Worm (Caenorhabditis elegans): ENCODE measurements around the gene Y47D7A.11.
"Not testable (repeated sequence)": the region's sequence is repeated elsewhere in the genome, so short reads cannot be mapped to it uniquely, and the experiment has no call there.

Y47D7A.11 gene

ce11 chrV:4428202-4428601 is at the start of gene Y47D7A.11:
Gene Y47D7A.11 (minus strand): TSS chrV:4428302.
- no peak for TF ChIP-seq mcd-1 (GFP tag; IDR thresholded peaks at IDR 0.05)

DNA sequence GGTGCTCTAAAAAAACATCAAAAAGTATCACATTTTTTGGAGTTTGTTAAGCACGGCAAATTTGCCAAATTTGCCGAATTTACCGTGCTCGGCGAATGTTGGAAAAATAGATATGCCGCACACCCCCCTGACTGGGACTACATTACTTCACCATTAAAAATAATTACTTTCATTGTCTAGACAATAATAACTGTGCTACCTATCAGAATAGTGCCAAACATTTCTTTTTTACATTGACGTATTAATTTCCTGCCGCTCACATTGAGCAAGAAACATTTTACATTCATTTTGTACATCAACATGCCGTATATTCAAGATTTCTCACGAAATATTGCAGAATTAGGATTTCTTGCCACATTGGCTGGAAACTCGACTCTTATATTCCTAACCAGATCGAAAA is 46.4 kb upstream of the Y47D7A.11 start, which contains the start of gene str-35:
Gene str-35, plus strand, starts transcription at position 301 of the 400 bp plus-strand sequence.
- not testable (repeated sequence) for TF ChIP-seq akir-1 (GFP tag; optimal IDR thresholded peaks at IDR 0.05); egrh-3 (GFP tag; IDR thresholded peaks at IDR 0.05); xnd-1 (tag; optimal IDR thresholded peaks at IDR 0.05)

- TF ChIP-seq C17E4.6 (GFP tag; IDR thresholded peaks at IDR 0.05): no peak
- TF ChIP-seq snpc-3.4 (tag; optimal IDR thresholded peaks at IDR 0.05): no peak
- TF ChIP-seq atf-7 (tag; optimal IDR thresholded peaks at IDR 0.05): no peak
- no peak for TF ChIP-seq F55B11.4 (tag; optimal IDR thresholded peaks at IDR 0.05; ENCODE audit: borderline replicate concordance, insufficient read depth)
- TF ChIP-seq Y53F4B.3 (GFP tag; IDR thresholded peaks at IDR 0.05): no peak
- no peak for TF ChIP-seq lin-40 (tag; optimal IDR thresholded peaks at IDR 0.05)
- TF ChIP-seq lsl-1 (GFP tag; optimal IDR thresholded peaks at IDR 0.05): no peak
- no peak for TF ChIP-seq rcor-1 (GFP tag; IDR thresholded peaks at IDR 0.05)
- TF ChIP-seq lin-54 (GFP tag; optimal IDR thresholded peaks at IDR 0.05): no peak
- TF ChIP-seq lsy-27 (tag; optimal IDR thresholded peaks at IDR 0.05; ENCODE audit: borderline replicate concordance, insufficient read depth): no peak
- no peak for TF ChIP-seq nhr-80 (tag; optimal IDR thresholded peaks at IDR 0.05)
- no peak for TF ChIP-seq F39B2.1 (GFP tag; IDR thresholded peaks at IDR 0.05)
- TF ChIP-seq B0019.2 (GFP tag; conservative IDR thresholded peaks at IDR 0.05): no peak
- no peak for TF ChIP-seq B0035.1 (tag; optimal IDR thresholded peaks at IDR 0.05)
- TF ChIP-seq ceh-91 (GFP tag; IDR thresholded peaks at IDR 0.05): no peak
- no peak for TF ChIP-seq ZK185.1 (tag; optimal IDR thresholded peaks at IDR 0.05; ENCODE audit: poor library complexity, severe bottlenecking)
- no peak for TF ChIP-seq F49E8.2 (tag; optimal IDR thresholded peaks at IDR 0.05; ENCODE audit: insufficient read depth)
- TF ChIP-seq ztf-26 (tag; optimal IDR thresholded peaks at IDR 0.05): no peak
- no peak for TF ChIP-seq ceh-79 (tag; optimal IDR thresholded peaks at IDR 0.05)
Measured at ce11 chrV:4471065-4471464, 43.0 kb upstream of the Y47D7A.11 start, which contains the start of gene T08H10.3. Gene T08H10.3 (plus strand): TSS chrV:4471365.

- TF ChIP-seq nfyb-1 (GFP tag; IDR thresholded peaks at IDR 0.05): no peak
- TF ChIP-seq lin-26 (GFP tag; IDR thresholded peaks at IDR 0.05): no peak
- no peak for TF ChIP-seq madf-10 (tag; optimal IDR thresholded peaks at IDR 0.05)
- TF ChIP-seq egl-18 (GFP tag; IDR thresholded peaks at IDR 0.05): no peak
- no peak for TF ChIP-seq ekl-4 (GFP tag; IDR thresholded peaks at IDR 0.05)
- TF ChIP-seq fkh-3 (tag; optimal IDR thresholded peaks at IDR 0.05): no peak
- no peak for TF ChIP-seq die-1 (tag; optimal IDR thresholded peaks at IDR 0.05)
- no peak for TF ChIP-seq mcd-1 (GFP tag; IDR thresholded peaks at IDR 0.05)
Measured at ce11 chrV:4454634-4455033, 26.5 kb upstream of the Y47D7A.11 start, which contains the start of gene gnrr-5. Gene gnrr-5 (minus strand): TSS chrV:4454734.

DNA sequence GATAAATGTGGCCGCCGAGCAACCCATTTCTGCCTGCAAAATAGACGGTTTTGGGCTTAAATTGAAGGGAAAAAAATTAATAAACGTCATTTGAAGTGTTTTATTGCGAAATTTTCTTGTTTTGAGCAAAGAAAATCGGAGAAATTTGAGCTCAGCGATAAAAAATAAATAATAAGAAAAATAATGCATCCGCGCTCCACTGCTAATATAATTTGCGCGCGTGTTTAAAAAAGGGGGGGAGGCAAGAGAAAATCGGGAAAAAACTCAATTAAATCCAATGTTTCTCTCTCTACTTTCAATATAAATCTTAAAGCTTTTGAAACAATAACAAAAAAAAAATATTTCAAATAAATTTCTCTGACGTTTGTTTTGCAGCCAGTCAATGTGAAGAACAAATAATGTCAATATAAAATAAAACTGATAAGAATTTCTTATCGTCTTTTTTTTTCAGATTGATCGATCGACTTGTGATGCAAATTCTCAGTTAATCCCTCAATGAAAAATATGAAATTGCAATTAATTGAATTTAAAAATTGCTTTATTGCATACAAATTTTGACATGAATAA is 22.5 kb upstream of the Y47D7A.11 start, which contains the start of gene rft-2:
Gene rft-2, minus strand, starts transcription at position 41 of the 567 bp plus-strand sequence.
- TF ChIP-seq snpc-1.1 (tag; optimal IDR thresholded peaks at IDR 0.05; ENCODE audit: insufficient read depth) (peak; percentile 20), snpc-4 (GFP tag; optimal IDR thresholded peaks at IDR 0.05) (no peak), snpc-4 (tag; optimal IDR thresholded peaks at IDR 0.05) (no peak), rec-8 (tag; optimal IDR thresholded peaks at IDR 0.05) (no peak), nfya-1 (tag; optimal IDR thresholded peaks at IDR 0.05; ENCODE audit: borderline replicate concordance, insufficient read depth) (no peak), Y56A3A.18 (GFP tag; IDR thresholded peaks at IDR 0.05) (no peak), athp-1 (tag; optimal IDR thresholded peaks at IDR 0.05) (no peak), ztf-3 (GFP tag; optimal IDR thresholded peaks at IDR 0.05) (no peak), F23B12.7 (tag; optimal IDR thresholded peaks at IDR 0.05; ENCODE audit: insufficient read depth) (peak; percentile 15), mes-4 (tag; optimal IDR thresholded peaks at IDR 0.05) (no peak), lsl-1 (GFP tag; optimal IDR thresholded peaks at IDR 0.05) (peak; percentile 40), lin-35 (GFP tag; optimal IDR thresholded peaks at IDR 0.05) (peak; percentile 56 to 92 (median 72)), ets-4 (GFP tag; optimal IDR thresholded peaks at IDR 0.05) (no peak)

Measured in whole organism, young adult.